Worm (Caenorhabditis elegans) whole organism, late embryonic: ENCODE data around the gene F23B12.4.

Source experiments
- C08G9.2 ChIP-seq: sonication (generic microtip); optimal IDR thresholded peaks from 2 replicates; lab custom pipeline; 2016; ENCODE audit warnings: mild to moderate bottlenecking, missing genetic modification characterization, moderate library complexity, missing compliant biosample characterization
- ceh-6 ChIP-seq: fragments of 200-800 bp; sonication (Bioruptor generic); optimal IDR thresholded peaks from 2 replicates; lab custom pipeline; 2018; ENCODE audit warnings: mild to moderate bottlenecking, missing genetic modification characterization, missing compliant biosample characterization
- ceh-9 ChIP-seq: sonication (generic microtip); optimal IDR thresholded peaks from 2 replicates; lab custom pipeline; 2016; ENCODE audit warnings: mild to moderate bottlenecking, missing genetic modification characterization, inconsistent platforms, missing compliant biosample characterization
- dmd-4 ChIP-seq: sonication (generic microtip); optimal IDR thresholded peaks from 2 replicates; lab custom pipeline; 2016; ENCODE audit warnings: borderline replicate concordance, missing genetic modification characterization, missing compliant biosample characterization
- nhr-11 ChIP-seq: fragments of 150-350 bp; optimal IDR thresholded peaks from 2 replicates; lab custom pipeline; 2014; ENCODE audit warnings: missing biosample characterization, missing genetic modification characterization

DNA sequence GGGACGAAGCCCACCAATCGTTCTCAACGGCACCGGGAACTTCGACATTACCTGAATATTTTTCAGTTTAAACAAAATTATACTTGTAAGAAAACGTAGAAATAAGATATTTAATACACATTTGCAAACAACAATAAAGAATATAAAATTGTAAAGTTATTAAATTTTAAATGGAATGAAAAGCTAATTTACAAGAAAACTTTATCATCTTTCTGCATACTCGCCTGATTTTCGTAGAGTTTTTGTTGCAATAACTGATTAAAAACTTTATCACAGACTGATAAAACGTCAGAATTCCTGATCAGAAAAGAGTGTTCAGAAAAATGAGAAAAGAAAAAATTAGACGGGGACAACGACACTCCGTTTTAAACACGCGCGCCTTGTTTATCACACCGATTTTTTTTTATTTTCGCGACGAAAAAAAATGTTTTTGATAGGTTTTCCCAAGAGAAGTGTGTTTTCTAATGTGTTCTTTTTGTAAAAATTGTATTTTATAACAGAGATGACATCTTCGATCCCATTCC lies 6.4 kb downstream of the F23B12.4 start, which contains the start of the genes dlat-1 and fntb-1:
- TF ChIP-seq nhr-11 = no peak
- no peak for TF ChIP-seq ceh-6
- TF ChIP-seq ceh-9 (tag; lab: Kevin White, UChicago) = no peak
- TF ChIP-seq dmd-4 (tag; lab: Kevin White, UChicago) = no peak
- TF ChIP-seq C08G9.2 = no peak
